Worm (Caenorhabditis elegans): ENCODE measurements around the gene rfc-3.

DNA sequence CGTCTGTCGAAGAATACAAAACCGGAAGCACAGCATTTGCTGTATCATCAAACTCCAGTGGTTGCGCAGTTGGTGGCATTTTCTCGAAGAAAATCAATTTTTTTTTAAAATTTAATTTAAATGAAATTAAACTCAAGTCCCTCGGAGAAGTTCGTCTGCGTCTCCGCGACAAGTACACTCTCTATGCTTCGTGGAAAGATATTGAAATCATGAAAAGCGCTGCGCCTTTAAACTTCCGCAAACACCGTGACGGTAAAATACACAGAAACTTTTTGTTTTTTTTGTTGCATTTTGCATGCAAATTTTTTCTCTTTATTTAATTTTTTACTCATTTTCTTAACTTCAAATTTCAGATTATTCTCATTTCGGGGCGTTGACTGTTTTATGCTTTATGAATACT lies 3.1 kb downstream of the rfc-3 start, which contains the start of the genes dli-1, tin-9.2 and exos-4.1:
- TF ChIP-seq sptf-1 (tag; optimal IDR thresholded peaks at IDR 0.05): no peak
- TF ChIP-seq nhr-76 (tag; optimal IDR thresholded peaks at IDR 0.05): no peak
- no peak for TF ChIP-seq snpc-4 (tag; optimal IDR thresholded peaks at IDR 0.05)
- TF ChIP-seq unc-62 (GFP tag; optimal IDR thresholded peaks at IDR 0.05): no peak
- TF ChIP-seq hlh-1 (tag; optimal IDR thresholded peaks at IDR 0.05): peak; percentile 19
- no peak for TF ChIP-seq zip-8 (tag; optimal IDR thresholded peaks at IDR 0.05)
- TF ChIP-seq nhr-28 (tag; optimal IDR thresholded peaks at IDR 0.05): no peak

Measured in whole organism, mixed stage, embryonic.